Fruit fly (Drosophila melanogaster) whole organism, prepupa: ENCODE results near the gene Usp5.

ENCODE experiments used
- CG11902 ChIP-seq: fragments of 200-800 bp; sonication (Bioruptor generic); optimal IDR thresholded peaks from 3 replicates; lab custom pipeline; 2016; ENCODE audit warnings: missing biosample characterization, missing genetic modification characterization
- CG34406 ChIP-seq: fragments of 200-800 bp; sonication (Bioruptor generic); optimal IDR thresholded peaks from 3 replicates; lab custom pipeline; 2016; ENCODE audit warnings: missing biosample characterization, missing genetic modification characterization
- CG6792 ChIP-seq: fragments of 200-800 bp; sonication (Bioruptor generic); optimal IDR thresholded peaks from 3 replicates; lab custom pipeline; 2016; ENCODE audit warnings: missing biosample characterization, missing genetic modification characterization
- CG8119 ChIP-seq: fragments of 200-800 bp; sonication (Bioruptor generic); IDR thresholded peaks from 3 replicates; pipeline ENCODE4 v1.3.6; 2022; ENCODE audit warnings: missing biosample characterization, missing genetic modification characterization
- CG8632 ChIP-seq: fragments of 200-800 bp; sonication (Bioruptor generic); optimal IDR thresholded peaks from 3 replicates; lab custom pipeline; 2016; ENCODE audit warnings: missing biosample characterization, missing genetic modification characterization
- Eip75B ChIP-seq: fragments of 200-800 bp; sonication (Bioruptor generic); optimal IDR thresholded peaks from 3 replicates; lab custom pipeline; 2016; ENCODE audit warnings: missing biosample characterization, missing genetic modification characterization
- achi ChIP-seq: fragments of 200-800 bp; sonication (Bioruptor generic); optimal IDR thresholded peaks from 3 replicates; lab custom pipeline; 2016; ENCODE audit warnings: missing biosample characterization, missing genetic modification characterization
- acj6 ChIP-seq: fragments of 200-800 bp; sonication (Bioruptor generic); optimal IDR thresholded peaks from 3 replicates; lab custom pipeline; 2016; ENCODE audit warnings: missing biosample characterization, missing genetic modification characterization
- fkh ChIP-seq: fragments of 200-800 bp; sonication (Bioruptor generic); optimal IDR thresholded peaks from 3 replicates; lab custom pipeline; 2017; ENCODE audit warnings: missing biosample characterization, mild to moderate bottlenecking, missing genetic modification characterization, moderate library complexity

dm6 chr3L:3177872-3178271, 29.7 kb upstream of the Usp5 start:
- TF ChIP-seq CG8119 (GFP tag; lab: Robert Waterston, UW) = no peak
- no peak for TF ChIP-seq achi
- TF ChIP-seq acj6 (GFP tag; lab: Kevin White, UChicago) = no peak
- no peak for TF ChIP-seq CG8632 (GFP tag; lab: Kevin White, UChicago)
- no peak for TF ChIP-seq CG11902 (GFP tag; lab: Kevin White, UChicago)
- no peak for TF ChIP-seq CG6792 (GFP tag; lab: Kevin White, UChicago)
- TF ChIP-seq fkh (GFP tag; lab: Kevin White, UChicago) = no peak
- no peak for TF ChIP-seq Eip75B (GFP tag; lab: Kevin White, UChicago)
- TF ChIP-seq CG34406 (GFP tag; lab: Kevin White, UChicago) = no peak
